Worm (Caenorhabditis elegans) whole organism, mixed stage, embryonic: ENCODE measurements around the gene srh-82.
A peak's percentile ranks its signal among the peaks of the same experiment; 100 is the strongest.

Experiments used
- M03D4.4 ChIP-seq: sonication (generic microtip); optimal IDR thresholded peaks from 2 replicates; lab custom pipeline; 2017; ENCODE audit warnings: mild to moderate bottlenecking, missing genetic modification characterization, missing compliant biosample characterization
- bed-3 ChIP-seq: fragments of 200-800 bp; sonication (Bioruptor generic); optimal IDR thresholded peaks from 3 replicates; lab custom pipeline; 2018; ENCODE audit warnings: mild to moderate bottlenecking, missing genetic modification characterization, moderate library complexity, missing compliant biosample characterization
- blmp-1 ChIP-seq: fragments of 150-350 bp; optimal IDR thresholded peaks from 2 replicates; lab custom pipeline; 2014; ENCODE audit warnings: missing biosample characterization, missing genetic modification characterization
- ceh-39 ChIP-seq: fragments of 150-350 bp; optimal IDR thresholded peaks from 2 replicates; lab custom pipeline; 2014; ENCODE audit warnings: missing biosample characterization, missing genetic modification characterization
- ceh-43 ChIP-seq: fragments of 200-800 bp; sonication (Bioruptor generic); optimal IDR thresholded peaks from 2 replicates; lab custom pipeline; 2018; ENCODE audit warnings: mild to moderate bottlenecking, missing genetic modification characterization, moderate library complexity, missing compliant biosample characterization
- ceh-83 ChIP-seq: fragments of 200-800 bp; sonication (Bioruptor generic); optimal IDR thresholded peaks from 2 replicates; lab custom pipeline; 2018; ENCODE audit warnings: mild to moderate bottlenecking, missing genetic modification characterization, missing compliant biosample characterization
- ces-1 ChIP-seq: fragments of 150-350 bp; optimal IDR thresholded peaks from 2 replicates; lab custom pipeline; 2014; ENCODE audit warnings: missing biosample characterization, missing genetic modification reagents, missing genetic modification characterization
- cnd-1 ChIP-seq: fragments of 200-800 bp; sonication (Bioruptor generic); optimal IDR thresholded peaks from 2 replicates; lab custom pipeline; 2018; ENCODE audit warnings: mild to moderate bottlenecking, missing genetic modification characterization, missing compliant biosample characterization
- drap-1 ChIP-seq: fragments of 200-800 bp; sonication (Bioruptor generic); optimal IDR thresholded peaks from 3 replicates; lab custom pipeline; 2018; ENCODE audit warnings: mild to moderate bottlenecking, missing genetic modification characterization, missing compliant biosample characterization
- elt-1 ChIP-seq: sonication (generic microtip); optimal IDR thresholded peaks from 2 replicates; lab custom pipeline; 2017; ENCODE audit warnings: missing genetic modification characterization, mild to moderate bottlenecking, missing compliant biosample characterization, antibody characterized with exemption, moderate library complexity, borderline replicate concordance; ENCODE audit not compliant: insufficient read depth
- elt-3 ChIP-seq: fragments of 150-350 bp; optimal IDR thresholded peaks from 2 replicates; lab custom pipeline; 2014; ENCODE audit warnings: missing biosample characterization, missing genetic modification characterization
- ham-2 ChIP-seq: fragments of 200-800 bp; sonication (Bioruptor generic); optimal IDR thresholded peaks from 2 replicates; lab custom pipeline; 2018; ENCODE audit warnings: mild to moderate bottlenecking, missing genetic modification characterization, missing compliant biosample characterization
- lin-32 ChIP-seq: fragments of 200-800 bp; sonication (Bioruptor generic); optimal IDR thresholded peaks from 2 replicates; lab custom pipeline; 2018; ENCODE audit warnings: mild to moderate bottlenecking, missing genetic modification characterization, missing compliant biosample characterization
- mab-5 ChIP-seq: fragments of 150-350 bp; optimal IDR thresholded peaks from 2 replicates; lab custom pipeline; 2014; ENCODE audit warnings: missing biosample characterization, missing genetic modification characterization
- mls-2 ChIP-seq: sonication (generic microtip); optimal IDR thresholded peaks from 2 replicates; lab custom pipeline; 2016; ENCODE audit warnings: mild to moderate bottlenecking, missing genetic modification characterization, moderate library complexity, missing compliant biosample characterization
- nhr-12 ChIP-seq: fragments of 150-350 bp; optimal IDR thresholded peaks from 2 replicates; lab custom pipeline; 2014; ENCODE audit warnings: missing biosample characterization, missing genetic modification characterization
- nhr-2 ChIP-seq: fragments of 150-350 bp; optimal IDR thresholded peaks from 2 replicates; lab custom pipeline; 2014; ENCODE audit warnings: missing biosample characterization, missing genetic modification characterization
- nhr-237 ChIP-seq: fragments of 150-350 bp; optimal IDR thresholded peaks from 2 replicates; lab custom pipeline; 2014; ENCODE audit warnings: missing biosample characterization, missing genetic modification characterization
- nhr-28 ChIP-seq: fragments of 150-350 bp; optimal IDR thresholded peaks from 2 replicates; lab custom pipeline; 2014; ENCODE audit warnings: missing biosample characterization, missing genetic modification characterization
- pha-4 ChIP-seq: fragments of 150-350 bp; optimal IDR thresholded peaks from 2 replicates; lab custom pipeline; 2018; ENCODE audit warnings: missing biosample characterization, missing genetic modification reagents, missing genetic modification characterization
- sem-2 ChIP-seq: fragments of 200-800 bp; sonication (Bioruptor generic); optimal IDR thresholded peaks from 2 replicates; lab custom pipeline; 2018; ENCODE audit warnings: mild to moderate bottlenecking, missing genetic modification characterization, missing compliant biosample characterization
- snpc-4 ChIP-seq: fragments of 150-350 bp; optimal IDR thresholded peaks from 2 replicates; lab custom pipeline; 2014; ENCODE audit warnings: missing biosample characterization, missing genetic modification characterization
- sptf-1 ChIP-seq: sonication (generic microtip); optimal IDR thresholded peaks from 2 replicates; lab custom pipeline; 2017; ENCODE audit warnings: mild to moderate bottlenecking, missing genetic modification characterization, moderate library complexity, missing compliant biosample characterization
- unc-39 ChIP-seq: fragments of 150-350 bp; optimal IDR thresholded peaks from 2 replicates; lab custom pipeline; 2014; ENCODE audit warnings: missing biosample characterization, missing genetic modification characterization
- unc-62 ChIP-seq: fragments of 150-350 bp; optimal IDR thresholded peaks from 2 replicates; lab custom pipeline; 2014; ENCODE audit warnings: missing biosample characterization, missing genetic modification reagents, missing genetic modification characterization
- ztf-11 ChIP-seq: fragments of 150-350 bp; optimal IDR thresholded peaks from 2 replicates; lab custom pipeline; 2014; ENCODE audit warnings: missing biosample characterization, missing genetic modification characterization

The srh-82 gene

DNA sequence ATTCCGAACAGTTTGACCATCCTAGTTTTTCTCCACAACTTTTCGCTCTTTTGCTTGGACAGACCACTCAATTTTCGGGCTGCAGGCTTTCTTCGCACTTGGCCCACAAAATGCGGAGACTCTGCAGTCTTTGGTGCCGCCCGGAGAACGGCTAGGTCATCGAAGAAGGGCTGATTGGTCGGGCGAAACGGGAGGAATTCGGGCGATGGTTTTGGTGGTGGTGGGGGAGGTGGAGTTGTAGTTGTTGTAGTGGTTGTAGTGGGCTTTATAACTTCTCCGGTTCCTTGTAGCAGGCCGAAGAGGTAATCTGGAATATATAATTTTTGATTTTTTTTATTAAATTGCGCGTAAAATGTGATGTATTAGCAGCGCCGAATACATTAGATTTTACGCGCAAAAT lies 7.2 kb upstream of the srh-82 start:
- TF ChIP-seq ceh-43 (GFP tag; lab: Kevin White, UChicago) (no peak), mab-5 (no peak), sem-2 (GFP tag; lab: Kevin White, UChicago) (no peak), bed-3 (GFP tag; lab: Kevin White, UChicago) (no peak)

- TF ChIP-seq bed-3 (GFP tag; lab: Kevin White, UChicago) (no peak), drap-1 (GFP tag; lab: Kevin White, UChicago) (no peak), nhr-12 (tag; lab: Kevin White, UChicago) (no peak), sptf-1 (tag; lab: Kevin White, UChicago) (no peak), M03D4.4 (tag; lab: Kevin White, UChicago) (no peak), blmp-1 (tag; lab: Kevin White, UChicago) (no peak)
- TF ChIP-seq, all 35 proteins: peak for 0
These were observed 6.3 kb upstream of the srh-82 start, which contains the start of gene W03F9.9 for ce11 chrV:138592-138991. W03F9.9 (plus strand) TSS chrV:138892.

DNA sequence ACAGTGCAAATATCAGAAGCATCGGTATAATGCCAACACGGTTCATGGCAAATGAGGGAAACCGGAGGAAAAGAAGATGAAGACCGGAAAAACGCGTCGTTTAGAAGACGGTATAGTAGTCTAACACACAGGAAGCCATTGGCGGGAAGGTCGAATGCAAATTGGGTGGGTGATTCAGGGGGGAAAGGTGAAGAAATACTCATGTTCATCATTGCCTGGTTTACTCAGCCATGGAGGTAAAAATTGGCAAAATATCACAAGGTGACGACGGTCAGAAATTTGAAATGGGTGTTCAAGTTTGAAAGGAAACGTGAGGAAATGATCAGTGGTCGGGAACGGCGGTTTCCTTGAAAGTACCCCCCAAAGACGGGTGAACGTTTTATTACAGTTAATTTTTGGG lies 3.6 kb upstream of the srh-82 start, which contains the start of gene W03F9.11:
Gene W03F9.11, minus strand, starts transcription at position 101 of the 400 bp plus-strand sequence.
- TF ChIP-seq nhr-28 = no peak
- no peak for TF ChIP-seq ceh-83 (GFP tag; lab: Kevin White, UChicago)
- TF ChIP-seq ceh-39 (tag; lab: Kevin White, UChicago) = no peak
- no peak for TF ChIP-seq pha-4
- TF ChIP-seq mls-2 (tag; lab: Kevin White, UChicago) = no peak
- no peak for TF ChIP-seq unc-39 (tag; lab: Kevin White, UChicago)
- TF ChIP-seq ham-2 (GFP tag; lab: Kevin White, UChicago) = no peak
- no peak for TF ChIP-seq lin-32
- TF ChIP-seq elt-1 (tag; lab: Kevin White, UChicago) = no peak
- no peak for TF ChIP-seq blmp-1 (tag; lab: Kevin White, UChicago)
- TF ChIP-seq ceh-43 (GFP tag; lab: Kevin White, UChicago) = no peak

DNA sequence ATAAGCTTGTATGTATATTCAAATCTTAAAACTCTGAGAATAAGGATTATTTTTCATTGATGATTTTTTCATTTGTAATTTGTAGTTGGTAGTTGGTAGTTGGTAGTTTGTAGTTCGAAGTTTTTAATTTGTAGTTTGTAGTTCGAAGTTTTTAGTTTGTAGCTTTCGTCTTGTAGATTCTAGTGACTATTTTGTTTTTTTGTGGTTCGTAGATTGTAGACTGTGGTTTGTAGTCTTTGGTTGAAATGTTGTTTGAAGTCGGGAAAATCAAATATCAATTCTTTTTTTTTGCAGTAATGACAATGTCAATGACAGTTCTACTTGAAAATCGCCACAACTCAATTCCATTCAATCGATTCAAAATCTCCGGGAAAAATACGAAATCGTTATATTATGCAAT lies 800 bp downstream of the srh-82 start:
- TF ChIP-seq ces-1 (GFP tag; lab: Kevin White, UChicago) (no peak), cnd-1 (tag; lab: Kevin White, UChicago) (no peak)

ce11 chrV:150059-150458 lies 5.2 kb downstream of the srh-82 start:
- TF ChIP-seq nhr-12 (tag; lab: Kevin White, UChicago) = no peak

- no peak for TF ChIP-seq ztf-11
- TF ChIP-seq elt-3 (tag; lab: Kevin White, UChicago) = no peak
- TF ChIP-seq unc-62 (GFP tag; lab: Kevin White, UChicago) = no peak
- no peak for TF ChIP-seq snpc-4
- TF ChIP-seq ham-2 (GFP tag; lab: Kevin White, UChicago) = no peak
These were observed 6.4 kb downstream of the srh-82 start, which contains the start of gene W03F9.4 for ce11 chrV:151310-151709. W03F9.4 (minus strand) TSS chrV:151388.

DNA sequence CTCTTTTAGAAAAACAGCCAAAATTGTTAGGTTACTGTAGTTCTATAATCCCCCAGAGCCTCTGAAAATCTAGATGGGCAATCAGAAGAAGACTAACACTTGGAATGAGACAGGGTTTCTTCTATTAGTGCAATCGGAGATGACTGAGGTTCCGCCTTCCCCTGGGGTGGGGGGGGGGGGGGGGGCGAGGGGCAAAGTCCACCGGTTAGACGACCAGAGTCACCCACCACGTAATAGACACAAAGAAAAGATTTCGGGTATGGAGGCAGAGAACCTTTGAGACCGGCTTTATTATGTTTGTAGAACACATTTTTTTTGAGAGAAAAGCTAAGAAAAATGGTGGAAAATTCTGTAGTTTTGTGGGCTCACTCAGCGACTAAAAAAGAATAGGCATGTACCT lies 7.3 kb downstream of the srh-82 start:
- TF ChIP-seq M03D4.4 (tag; lab: Kevin White, UChicago) (peak; percentile 25), nhr-237 (tag; lab: Kevin White, UChicago) (peak; percentile 14), sptf-1 (tag; lab: Kevin White, UChicago) (peak; percentile 54), nhr-2 (no peak)

DNA sequence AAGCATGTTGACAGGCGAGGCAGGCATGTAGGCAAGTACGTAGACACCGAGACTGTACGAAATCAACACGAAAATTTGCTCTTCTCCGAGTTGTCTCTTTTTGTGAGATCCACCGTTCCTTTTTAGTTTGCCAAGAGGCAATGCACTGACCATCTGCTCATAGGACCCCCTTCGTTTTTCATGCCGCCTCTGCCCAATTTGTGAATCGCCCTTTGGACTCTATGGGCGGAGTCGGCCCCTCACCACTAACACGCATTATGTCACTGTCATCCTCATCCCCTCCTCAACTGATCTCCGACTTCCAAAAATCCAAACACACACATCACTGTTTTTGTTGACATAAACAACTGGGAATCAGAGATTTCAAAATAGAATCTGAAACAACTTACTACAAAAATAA lies 9.0 kb downstream of the srh-82 start:
- TF ChIP-seq nhr-2 = no peak
- peak; percentile 6 for TF ChIP-seq ztf-11
- TF ChIP-seq cnd-1 (tag; lab: Kevin White, UChicago) = peak; percentile 84
